Fruit fly (Drosophila melanogaster) whole organism, embryonic: ENCODE results near the gene tst.

Experiments
- B-H2 ChIP-seq: fragments of 200-800 bp; sonication (Bioruptor generic); optimal IDR thresholded peaks from 2 replicates; lab custom pipeline; 2018; ENCODE audit warnings: missing biosample characterization, mild to moderate bottlenecking, missing genetic modification characterization
- Bgb ChIP-seq: fragments of 200-800 bp; sonication (Bioruptor generic); IDR thresholded peaks from 2 replicates; pipeline ENCODE4 v1.3.6; 2022; ENCODE audit warnings: missing biosample characterization, missing genetic modification characterization; ENCODE audit not compliant: partially characterized antibody
- CG10654 ChIP-seq: fragments of 200-800 bp; sonication (Bioruptor generic); optimal IDR thresholded peaks from 2 replicates; lab custom pipeline; 2016; ENCODE audit warnings: missing biosample characterization, missing genetic modification characterization
- CG10979 ChIP-seq: fragments of 200-800 bp; sonication (Bioruptor generic); optimal IDR thresholded peaks from 2 replicates; lab custom pipeline; 2018; ENCODE audit warnings: missing biosample characterization, mild to moderate bottlenecking, missing genetic modification characterization, moderate library complexity
- CG11398 ChIP-seq: fragments of 200-800 bp; sonication (Bioruptor generic); optimal IDR thresholded peaks from 2 replicates; lab custom pipeline; 2016; ENCODE audit warnings: missing biosample characterization, missing genetic modification characterization
- CG11456 ChIP-seq: fragments of 200-800 bp; sonication (Bioruptor generic); IDR thresholded peaks from 3 replicates; pipeline ENCODE4 v1.3.6; 2022; ENCODE audit warnings: missing biosample characterization, missing genetic modification characterization
- CG11695 ChIP-seq: fragments of 200-800 bp; sonication (Bioruptor generic); IDR thresholded peaks from 3 replicates; pipeline ENCODE4 v1.3.6; 2022; ENCODE audit warnings: missing biosample characterization, missing genetic modification characterization
- CG12391 ChIP-seq: fragments of 200-800 bp; sonication (Bioruptor generic); optimal IDR thresholded peaks from 3 replicates; lab custom pipeline; 2018; ENCODE audit warnings: missing biosample characterization, mild to moderate bottlenecking, missing genetic modification characterization, moderate library complexity
- CG13424 ChIP-seq: fragments of 200-800 bp; sonication (Bioruptor generic); optimal IDR thresholded peaks from 2 replicates; lab custom pipeline; 2019; ENCODE audit warnings: missing biosample characterization, mild to moderate bottlenecking, missing genetic modification characterization, moderate library complexity
- CG1603 ChIP-seq: fragments of 200-800 bp; sonication (Bioruptor generic); optimal IDR thresholded peaks from 2 replicates; lab custom pipeline; 2019; ENCODE audit warnings: missing biosample characterization, mild to moderate bottlenecking, missing genetic modification characterization, moderate library complexity
- CG17802 ChIP-seq: fragments of 200-800 bp; sonication (Bioruptor generic); optimal IDR thresholded peaks from 2 replicates; lab custom pipeline; 2018; ENCODE audit warnings: missing biosample characterization, mild to moderate bottlenecking, missing genetic modification characterization, moderate library complexity
- CG18599 ChIP-seq: fragments of 200-800 bp; sonication (Bioruptor generic); optimal IDR thresholded peaks from 3 replicates; lab custom pipeline; 2017; ENCODE audit warnings: missing biosample characterization, missing genetic modification characterization, mild to moderate bottlenecking, moderate library complexity, missing genetic modification reagents
- CG2116 ChIP-seq: fragments of 200-800 bp; sonication (Bioruptor generic); optimal IDR thresholded peaks from 3 replicates; lab custom pipeline; 2018; ENCODE audit warnings: missing biosample characterization, mild to moderate bottlenecking, missing genetic modification characterization
- CG3163 ChIP-seq: fragments of 200-800 bp; sonication (Bioruptor generic); optimal IDR thresholded peaks from 3 replicates; lab custom pipeline; 2016; ENCODE audit warnings: missing biosample characterization, missing genetic modification characterization
- CG34224 ChIP-seq: fragments of 200-800 bp; sonication (Bioruptor generic); IDR thresholded peaks from 3 replicates; pipeline ENCODE4 v1.3.6; 2022; ENCODE audit warnings: missing biosample characterization, missing genetic modification characterization; ENCODE audit not compliant: partially characterized antibody
- CG3726 ChIP-seq: fragments of 200-800 bp; sonication (Bioruptor generic); IDR thresholded peaks from 3 replicates; pipeline ENCODE4, ENCODE4 v1.3.6; 2022; ENCODE audit warnings: missing biosample characterization, missing genetic modification characterization
- CG3847 ChIP-seq: fragments of 200-800 bp; sonication (Bioruptor generic); IDR thresholded peaks from 2 replicates; pipeline ENCODE4 v1.3.6; 2022; ENCODE audit warnings: missing biosample characterization, missing genetic modification characterization
- CG42726 ChIP-seq: fragments of 200-800 bp; sonication (Bioruptor generic); IDR thresholded peaks from 2 replicates; pipeline ENCODE4 v1.3.6; 2022; ENCODE audit warnings: missing biosample characterization, missing genetic modification characterization; ENCODE audit not compliant: partially characterized antibody
- CG6272 ChIP-seq: fragments of 200-800 bp; sonication (Bioruptor generic); IDR thresholded peaks from 2 replicates; pipeline ENCODE4 v1.3.6; 2022; ENCODE audit warnings: missing biosample characterization, missing genetic modification characterization
- CG9609 ChIP-seq: fragments of 200-800 bp; sonication (Bioruptor generic); optimal IDR thresholded peaks from 3 replicates; lab custom pipeline; 2016; ENCODE audit warnings: missing biosample characterization, missing genetic modification characterization
- CG9817 ChIP-seq: fragments of 200-800 bp; sonication (Bioruptor generic); optimal IDR thresholded peaks from 2 replicates; lab custom pipeline; 2018; ENCODE audit warnings: missing biosample characterization, mild to moderate bottlenecking, missing genetic modification characterization, moderate library complexity
- CrebB ChIP-seq: fragments of 200-800 bp; sonication (Bioruptor generic); optimal IDR thresholded peaks from 3 replicates; lab custom pipeline; 2018; ENCODE audit warnings: missing biosample characterization, mild to moderate bottlenecking, missing genetic modification characterization
- D19A ChIP-seq: fragments of 200-800 bp; optimal IDR thresholded peaks from 3 replicates; lab custom pipeline; 2019; ENCODE audit warnings: missing biosample characterization, mild to moderate bottlenecking, missing genetic modification characterization, moderate library complexity
- Deaf1 ChIP-seq: fragments of 200-800 bp; optimal IDR thresholded peaks from 3 replicates; lab custom pipeline; 2019; ENCODE audit warnings: missing biosample characterization, mild to moderate bottlenecking, missing genetic modification characterization, moderate library complexity
- Dll ChIP-seq: fragments of 200-800 bp; sonication (Bioruptor generic); IDR thresholded peaks from 4 replicates; pipeline ENCODE4 v1.3.6; 2022; ENCODE audit warnings: missing biosample characterization, missing genetic modification characterization; ENCODE audit not compliant: partially characterized antibody
- Dp ChIP-seq: fragments of 200-800 bp; sonication (Bioruptor generic); optimal IDR thresholded peaks from 2 replicates; lab custom pipeline; 2018; ENCODE audit warnings: missing biosample characterization, mild to moderate bottlenecking, missing genetic modification characterization, moderate library complexity
- Dref ChIP-seq: fragments of 200-800 bp; sonication (Bioruptor generic); IDR thresholded peaks from 2 replicates; pipeline ENCODE4 v1.3.6; 2022; ENCODE audit warnings: missing biosample characterization, missing genetic modification characterization
- Hmr ChIP-seq: fragments of 200-800 bp; sonication (Bioruptor generic); optimal IDR thresholded peaks from 3 replicates; lab custom pipeline; 2017; ENCODE audit warnings: mild to moderate bottlenecking, missing biosample characterization, missing genetic modification reagents, missing genetic modification characterization
- MBD-R2 ChIP-seq: fragments of 200-800 bp; sonication (Bioruptor generic); IDR thresholded peaks from 2 replicates; pipeline ENCODE4 v1.3.6; 2022; ENCODE audit warnings: missing biosample characterization, missing genetic modification characterization
- Mad ChIP-seq: fragments of 200-800 bp; sonication (Bioruptor generic); optimal IDR thresholded peaks from 2 replicates; lab custom pipeline; 2016; ENCODE audit warnings: missing biosample characterization, missing genetic modification characterization
- Myb ChIP-seq: fragments of 200-800 bp; sonication (Bioruptor generic); optimal IDR thresholded peaks from 2 replicates; lab custom pipeline; 2016; ENCODE audit warnings: missing biosample characterization, missing genetic modification characterization
- Opbp ChIP-seq: fragments of 200-800 bp; sonication (Bioruptor generic); IDR thresholded peaks from 3 replicates; pipeline ENCODE4 v1.3.6; 2022; ENCODE audit warnings: missing biosample characterization, missing genetic modification characterization; ENCODE audit not compliant: partially characterized antibody
- Rfx ChIP-seq: fragments of 200-800 bp; sonication (Bioruptor generic); IDR thresholded peaks from 2 replicates; pipeline ENCODE4 v1.3.6; 2022; ENCODE audit warnings: missing biosample characterization, missing genetic modification characterization
- abd-A ChIP-seq: fragments of 200-800 bp; sonication (Bioruptor generic); optimal IDR thresholded peaks from 3 replicates; lab custom pipeline; 2019; ENCODE audit warnings: missing biosample characterization, mild to moderate bottlenecking, missing genetic modification characterization, moderate library complexity
- ase ChIP-seq: fragments of 200-800 bp; sonication (Bioruptor generic); IDR thresholded peaks from 3 replicates; pipeline ENCODE4 v1.3.6; 2022; ENCODE audit warnings: missing biosample characterization, missing genetic modification characterization
- ci ChIP-seq: fragments of 200-800 bp; sonication (Bioruptor generic); IDR thresholded peaks from 3 replicates; pipeline ENCODE4 v1.3.6; 2022; ENCODE audit warnings: missing biosample characterization, missing genetic modification characterization
- grau ChIP-seq: fragments of 200-800 bp; optimal IDR thresholded peaks from 3 replicates; lab custom pipeline; 2019; ENCODE audit warnings: missing biosample characterization, mild to moderate bottlenecking, missing genetic modification characterization, moderate library complexity
- gro ChIP-seq: fragments of 200-800 bp; sonication (Bioruptor generic); optimal IDR thresholded peaks from 2 replicates; lab custom pipeline; 2016; ENCODE audit warnings: missing biosample characterization, missing genetic modification characterization
- hkb ChIP-seq, 2 experiments: fragments of 200-800 bp in 1 of 2; fragments of >200 bp in 1 of 2; sonication (Bioruptor generic) in 1 of 2; IDR thresholded peaks in 1 of 2; optimal IDR thresholded peaks in 1 of 2; 2 replicates each; pipeline versions ENCODE4 v1.3.6 to Lab custom; 2017 to 2022; ENCODE audit warnings: missing biosample characterization in 1 of 2, missing genetic modification characterization in 1 of 2
- kah ChIP-seq: fragments of 200-800 bp; sonication (Bioruptor generic); optimal IDR thresholded peaks from 2 replicates; lab custom pipeline; 2018; ENCODE audit warnings: missing biosample characterization, mild to moderate bottlenecking, missing genetic modification characterization
- knrl ChIP-seq: fragments of 200-800 bp; sonication (Bioruptor generic); IDR thresholded peaks from 3 replicates; pipeline ENCODE4 v1.3.6; 2022; ENCODE audit warnings: missing biosample characterization, missing genetic modification characterization; ENCODE audit not compliant: partially characterized antibody
- psq ChIP-seq: fragments of 200-800 bp; sonication (Bioruptor generic); optimal IDR thresholded peaks from 2 replicates; lab custom pipeline; 2017; ENCODE audit warnings: missing biosample characterization, missing genetic modification characterization
- row ChIP-seq: fragments of 200-800 bp; sonication (Bioruptor generic); IDR thresholded peaks from 3 replicates; pipeline ENCODE4 v1.3.6; 2022; ENCODE audit warnings: missing biosample characterization, missing genetic modification characterization
- sc ChIP-seq, 3 experiments: fragments of >200 bp in 2 of 3; fragments of 200-800 bp in 1 of 3; sonication (Bioruptor generic) in 1 of 3; optimal IDR thresholded peaks; 2 replicates in 2 of 3; 3 replicates in 1 of 3; lab custom pipeline; 2017; ENCODE audit warnings: mild to moderate bottlenecking in 1 of 3, missing biosample characterization in 1 of 3, missing genetic modification characterization in 1 of 3, missing genetic modification reagents in 1 of 3
- slou ChIP-seq: fragments of 200-800 bp; sonication (Bioruptor generic); optimal IDR thresholded peaks from 3 replicates; lab custom pipeline; 2016; ENCODE audit warnings: missing biosample characterization, missing genetic modification characterization
- so ChIP-seq: fragments of 200-800 bp; sonication (Bioruptor generic); IDR thresholded peaks from 3 replicates; pipeline ENCODE4 v1.3.6; 2022; ENCODE audit warnings: missing biosample characterization, missing genetic modification characterization
- sob ChIP-seq: fragments of 200-800 bp; sonication (Bioruptor generic); IDR thresholded peaks from 2 replicates; pipeline ENCODE4 v1.3.6; 2022; ENCODE audit warnings: missing biosample characterization, missing genetic modification characterization
- stwl ChIP-seq: fragments of 200-800 bp; sonication (Bioruptor generic); optimal IDR thresholded peaks from 3 replicates; lab custom pipeline; 2018; ENCODE audit warnings: missing biosample characterization, mild to moderate bottlenecking, missing genetic modification characterization, moderate library complexity

Gene tst

dm6 chr3R:23820290-23820689, 47.6 kb upstream of the tst start (continued):
- TF ChIP-seq CrebB (tag; lab: Kevin White, UChicago) = no peak
- no peak for TF ChIP-seq psq
- no peak for TF ChIP-seq CG9609
- TF ChIP-seq grau = peak; percentile 40
- TF ChIP-seq CG18599 = peak; percentile 32
- no peak for TF ChIP-seq sc (optimal IDR thresholded peaks at IDR 0.05; lab: Kevin White, UChicago)
- TF ChIP-seq sc (GFP tag; optimal IDR thresholded peaks at IDR 0.05; lab: Kevin White, UChicago) = no peak
- TF ChIP-seq CG11398 (GFP tag; lab: Kevin White, UChicago) = no peak
- TF ChIP-seq Dll = 0 out of 4 replicates have a peak, but pooled peaks have one; percentile 13
- TF ChIP-seq sob (GFP tag; lab: Robert Waterston, UW) = peak; percentile 52
- TF ChIP-seq stwl (tag; lab: Kevin White, UChicago) = peak; percentile 90
- peak; percentile 58 for TF ChIP-seq MBD-R2 (GFP tag; lab: Robert Waterston, UW)
- TF ChIP-seq CG3163 = no peak
- 0 out of 3 replicates have a peak, but pooled peaks have one; percentile 15 for TF ChIP-seq CG34224
- TF ChIP-seq ase = no peak
- peak; percentile 29; the same call in 1 of the 3 replicates for TF ChIP-seq CG11695 (GFP tag; lab: Robert Waterston, UW)
- TF ChIP-seq CG17802 (tag; lab: Kevin White, UChicago) = no peak
- TF ChIP-seq hkb (optimal IDR thresholded peaks at IDR 0.05; lab: Kevin White, UChicago) = no peak
- 0 out of 2 replicates have a peak, but pooled peaks have one; percentile 20 for TF ChIP-seq hkb (GFP tag; IDR thresholded peaks at IDR 0.05; lab: Robert Waterston, UW)
- TF ChIP-seq CG10979 (tag; lab: Kevin White, UChicago) = peak; percentile 3
- TF ChIP-seq B-H2 (GFP tag; lab: Kevin White, UChicago) = peak; percentile 29
- TF ChIP-seq Dref (GFP tag; lab: Robert Waterston, UW) = peak; percentile 29; the same call in 1 of the 2 replicates
- peak; percentile 75 for TF ChIP-seq Dp
- TF ChIP-seq CG6272 (GFP tag; lab: Robert Waterston, UW) = peak; percentile 42; the same call in 1 of the 2 replicates
- TF ChIP-seq CG13424 = peak; percentile 47
- peak; percentile 91 for TF ChIP-seq Myb (GFP tag; lab: Kevin White, UChicago)
- TF ChIP-seq CG2116 = peak; percentile 16
- peak; percentile 65 for TF ChIP-seq CG12391 (tag; lab: Kevin White, UChicago)
- 0 out of 3 replicates have a peak, but pooled peaks have one; percentile 27 for TF ChIP-seq ci (GFP tag; lab: Robert Waterston, UW)
- peak; percentile 44; the same call in 1 of the 2 replicates for TF ChIP-seq CG3847
- TF ChIP-seq CG42726 (GFP tag; lab: Robert Waterston, UW) = 0 out of 2 replicates have a peak, but pooled peaks have one; percentile 31
- TF ChIP-seq D19A (tag; lab: Kevin White, UChicago) = peak; percentile 12
- no peak for TF ChIP-seq gro (GFP tag; lab: Kevin White, UChicago)
- peak; percentile 77 for TF ChIP-seq Hmr (GFP tag; lab: Kevin White, UChicago)
- no peak for TF ChIP-seq kah (GFP tag; lab: Kevin White, UChicago)
- TF ChIP-seq Bgb (GFP tag; lab: Robert Waterston, UW) = peak; percentile 27; the same call in 1 of the 2 replicates
- peak; percentile 65 for TF ChIP-seq Rfx
- peak; percentile 52; the same call in 2 of the 3 replicates for TF ChIP-seq knrl (GFP tag; lab: Robert Waterston, UW)
- peak; percentile 2 for TF ChIP-seq abd-A (tag; lab: Kevin White, UChicago)
- TF ChIP-seq CG11456 (GFP tag; lab: Robert Waterston, UW) = peak; percentile 56; the same call in 1 of the 3 replicates
- no peak for TF ChIP-seq CG3726 (GFP tag; lab: Robert Waterston, UW)
- peak; percentile 57 for TF ChIP-seq CG9817 (tag; lab: Kevin White, UChicago)
- TF ChIP-seq slou (GFP tag; lab: Kevin White, UChicago) = no peak
- TF ChIP-seq CG10654 (GFP tag; lab: Kevin White, UChicago) = peak; percentile 21
- TF ChIP-seq so = 0 out of 3 replicates have a peak, but pooled peaks have one; percentile 27
- TF ChIP-seq row (GFP tag; lab: Robert Waterston, UW) = peak; percentile 77
- TF ChIP-seq Opbp (GFP tag; lab: Robert Waterston, UW) = 0 out of 3 replicates have a peak, but pooled peaks have one; percentile 42
- TF ChIP-seq Mad (GFP tag; lab: Kevin White, UChicago) = peak; percentile 40
- peak; percentile 5 for TF ChIP-seq Deaf1 (tag; lab: Kevin White, UChicago)
- peak; percentile 41 for TF ChIP-seq CG1603 (tag; lab: Kevin White, UChicago)
